Worm (Caenorhabditis elegans) whole organism, L1 larva: ENCODE measurements around the gene F29C12.6.

ENCODE experiments used
- C16A3.4 ChIP-seq: fragments of 150-350 bp; optimal IDR thresholded peaks from 2 replicates; lab custom pipeline; 2014; ENCODE audit warnings: missing biosample characterization, missing genetic modification characterization
- C34B4.2 ChIP-seq: sonication (generic microtip); optimal IDR thresholded peaks from 2 replicates; lab custom pipeline; 2017; ENCODE audit warnings: mild to moderate bottlenecking, missing genetic modification characterization, missing compliant biosample characterization
- F16B12.6 ChIP-seq: fragments of 150-350 bp; optimal IDR thresholded peaks from 2 replicates; lab custom pipeline; 2014; ENCODE audit warnings: missing biosample characterization, missing genetic modification characterization
- Y116A8C.19 ChIP-seq: sonication (generic microtip); optimal IDR thresholded peaks from 2 replicates; lab custom pipeline; 2016; ENCODE audit warnings: missing compliant biosample characterization, missing genetic modification characterization, borderline replicate concordance
- alr-1 ChIP-seq: fragments of 200-800 bp; sonication (Bioruptor generic); optimal IDR thresholded peaks from 2 replicates; lab custom pipeline; 2018; ENCODE audit warnings: borderline replicate concordance, mild to moderate bottlenecking, missing genetic modification characterization, missing compliant biosample characterization
- ama-1 ChIP-seq: fragments of 150-350 bp; optimal IDR thresholded peaks from 2 replicates; lab custom pipeline; 2014
- dpl-1 ChIP-seq, 3 experiments: fragments of 150-350 bp in 2 of 3; sonication (generic microtip) in 1 of 3; optimal IDR thresholded peaks; 2 replicates each; lab custom pipeline; 2014 to 2017; ENCODE audit warnings: missing biosample characterization in 3 of 3, missing genetic modification characterization in 3 of 3, missing genetic modification reagents in 3 of 3
- dsc-1 ChIP-seq: sonication (generic microtip); optimal IDR thresholded peaks from 2 replicates; lab custom pipeline; 2016; ENCODE audit warnings: mild to moderate bottlenecking, missing genetic modification characterization, missing compliant biosample characterization
- efl-1 ChIP-seq, 4 experiments: fragments of 150-350 bp; optimal IDR thresholded peaks in 3 of 4; peaks in 1 of 4; 1 replicate in 1 of 4; 2 replicates in 3 of 4; lab custom pipeline; 2014; ENCODE audit warnings: missing biosample characterization in 2 of 4, missing genetic modification characterization in 2 of 4, missing genetic modification reagents in 2 of 4
- efl-3 ChIP-seq: fragments of 200-800 bp; sonication (Bioruptor generic); optimal IDR thresholded peaks from 2 replicates; lab custom pipeline; 2018; ENCODE audit warnings: mild to moderate bottlenecking, missing genetic modification characterization, missing compliant biosample characterization
- elt-2 ChIP-seq: sonication (generic microtip); optimal IDR thresholded peaks from 2 replicates; lab custom pipeline; 2016; ENCODE audit warnings: missing genetic modification characterization, mild to moderate bottlenecking, inconsistent platforms, missing compliant biosample characterization, missing genetic modification reagents
- ets-5 ChIP-seq: fragments of 200-800 bp; sonication (Bioruptor generic); IDR thresholded peaks from 2 replicates; pipeline ENCODE4 v1.3.6; 2022; ENCODE audit warnings: missing genetic modification characterization, missing compliant biosample characterization
- fkh-10 ChIP-seq: sonication (generic microtip); optimal IDR thresholded peaks from 2 replicates; lab custom pipeline; 2017; ENCODE audit warnings: missing biosample characterization, missing genetic modification reagents, missing genetic modification characterization
- grh-1 ChIP-seq: fragments of 200-800 bp; sonication (Bioruptor generic); IDR thresholded peaks from 2 replicates; pipeline ENCODE4 v1.3.6; 2022; ENCODE audit warnings: missing genetic modification reagents, missing genetic modification characterization, missing compliant biosample characterization
- hlh-4 ChIP-seq: sonication (generic microtip); optimal IDR thresholded peaks from 2 replicates; lab custom pipeline; 2016; ENCODE audit warnings: mild to moderate bottlenecking, missing genetic modification characterization, missing compliant biosample characterization
- hpl-2 ChIP-seq: fragments of 150-350 bp; optimal IDR thresholded peaks from 2 replicates; lab custom pipeline; 2014; ENCODE audit warnings: missing biosample characterization, missing genetic modification reagents, missing genetic modification characterization
- isw-1 ChIP-seq: fragments of 200-800 bp; sonication (Bioruptor generic); IDR thresholded peaks from 2 replicates; pipeline ENCODE4 v1.3.6; 2022; ENCODE audit warnings: missing genetic modification characterization, missing compliant biosample characterization
- jun-1 ChIP-seq: fragments of 150-350 bp; optimal IDR thresholded peaks from 2 replicates; lab custom pipeline; 2014; ENCODE audit warnings: missing biosample characterization, missing genetic modification reagents, missing genetic modification characterization
- lin-14 ChIP-seq: fragments of 200-800 bp; sonication (Bioruptor generic); optimal IDR thresholded peaks from 2 replicates; lab custom pipeline; 2018; ENCODE audit warnings: mild to moderate bottlenecking, missing genetic modification characterization, moderate library complexity, missing compliant biosample characterization
- lin-39 ChIP-seq: fragments of 150-350 bp; optimal IDR thresholded peaks from 2 replicates; lab custom pipeline; 2014; ENCODE audit warnings: missing biosample characterization, missing genetic modification reagents, missing genetic modification characterization
- lir-3 ChIP-seq: sonication (generic microtip); optimal IDR thresholded peaks from 2 replicates; lab custom pipeline; 2016; ENCODE audit warnings: mild to moderate bottlenecking, missing genetic modification characterization, moderate library complexity, missing compliant biosample characterization; ENCODE audit not compliant: poor library complexity
- lsy-2 ChIP-seq, 2 experiments: fragments of 150-350 bp; optimal IDR thresholded peaks; 2 replicates each; lab custom pipeline; 2014; ENCODE audit warnings: missing biosample characterization in 2 of 2, missing genetic modification characterization in 2 of 2
- mab-9 ChIP-seq: fragments of 200-800 bp; sonication (Bioruptor generic); IDR thresholded peaks from 2 replicates; pipeline ENCODE4 v1.3.6; 2022; ENCODE audit warnings: missing genetic modification reagents, missing genetic modification characterization, missing compliant biosample characterization
- mef-2 ChIP-seq: fragments of 150-350 bp; optimal IDR thresholded peaks from 2 replicates; lab custom pipeline; 2014; ENCODE audit warnings: missing biosample characterization, missing genetic modification characterization
- nhr-11 ChIP-seq: fragments of 150-350 bp; optimal IDR thresholded peaks from 2 replicates; lab custom pipeline; 2014; ENCODE audit warnings: missing biosample characterization, missing genetic modification characterization
- nhr-12 ChIP-seq: sonication (generic microtip); optimal IDR thresholded peaks from 2 replicates; lab custom pipeline; 2017; ENCODE audit warnings: missing biosample characterization, missing genetic modification characterization
- nhr-28 ChIP-seq: fragments of 150-350 bp; optimal IDR thresholded peaks from 2 replicates; lab custom pipeline; 2014; ENCODE audit warnings: missing biosample characterization, missing genetic modification characterization
- nhr-71 ChIP-seq: sonication (generic microtip); optimal IDR thresholded peaks from 2 replicates; lab custom pipeline; 2016; ENCODE audit warnings: mild to moderate bottlenecking, missing genetic modification characterization, moderate library complexity, missing compliant biosample characterization
- nhr-76 ChIP-seq: sonication (generic microtip); optimal IDR thresholded peaks from 2 replicates; lab custom pipeline; 2017; ENCODE audit warnings: missing biosample characterization, missing genetic modification characterization
- nhr-85 ChIP-seq: sonication (generic microtip); peaks from one replicate; lab custom pipeline; 2016; ENCODE audit warnings: missing genetic modification characterization, inconsistent platforms, missing compliant biosample characterization
- pag-3 ChIP-seq: sonication (generic microtip); optimal IDR thresholded peaks from 2 replicates; lab custom pipeline; 2017; ENCODE audit warnings: missing genetic modification characterization, mild to moderate bottlenecking, missing compliant biosample characterization, antibody characterized with exemption, borderline replicate concordance; ENCODE audit not compliant: insufficient read depth
- pax-3 ChIP-seq: fragments of 200-800 bp; sonication (Bioruptor generic); optimal IDR thresholded peaks from 2 replicates; lab custom pipeline; 2018; ENCODE audit warnings: mild to moderate bottlenecking, missing genetic modification characterization, moderate library complexity, missing compliant biosample characterization
- rnt-1 ChIP-seq: sonication (generic microtip); optimal IDR thresholded peaks from 2 replicates; lab custom pipeline; 2016; ENCODE audit warnings: mild to moderate bottlenecking, missing genetic modification characterization, moderate library complexity, missing compliant biosample characterization
- skn-1 ChIP-seq: fragments of 150-350 bp; optimal IDR thresholded peaks from 2 replicates; lab custom pipeline; 2014; ENCODE audit warnings: missing biosample characterization, missing genetic modification characterization
- sptf-1 ChIP-seq: fragments of 150-350 bp; optimal IDR thresholded peaks from 2 replicates; lab custom pipeline; 2014; ENCODE audit warnings: missing biosample characterization, missing genetic modification characterization
- tbx-2 ChIP-seq: sonication (generic microtip); optimal IDR thresholded peaks from 2 replicates; lab custom pipeline; 2016; ENCODE audit warnings: missing genetic modification characterization, missing compliant biosample characterization
- tlp-1 ChIP-seq: fragments of 150-350 bp; optimal IDR thresholded peaks from 2 replicates; lab custom pipeline; 2014; ENCODE audit warnings: missing biosample characterization, missing genetic modification characterization
- unc-130 ChIP-seq: fragments of 150-350 bp; optimal IDR thresholded peaks from 2 replicates; lab custom pipeline; 2017; ENCODE audit warnings: missing biosample characterization, missing genetic modification characterization, inconsistent platforms
- unc-30 ChIP-seq: sonication (generic microtip); optimal IDR thresholded peaks from 2 replicates; lab custom pipeline; 2017; ENCODE audit warnings: missing biosample characterization, missing genetic modification characterization
- unc-62 ChIP-seq: fragments of 150-350 bp; optimal IDR thresholded peaks from 2 replicates; lab custom pipeline; 2014; ENCODE audit warnings: missing biosample characterization, missing genetic modification reagents, missing genetic modification characterization
- zag-1 ChIP-seq: fragments of 150-350 bp; optimal IDR thresholded peaks from 2 replicates; lab custom pipeline; 2014; ENCODE audit warnings: missing biosample characterization, missing genetic modification characterization
- zip-4 ChIP-seq: fragments of 200-800 bp; sonication (Bioruptor generic); optimal IDR thresholded peaks from 2 replicates; lab custom pipeline; 2018; ENCODE audit warnings: mild to moderate bottlenecking, missing genetic modification characterization, moderate library complexity, missing compliant biosample characterization

Gene F29C12.6

ce11 chrII:13156971-13157370, 27.3 kb downstream of the F29C12.6 start, which contains the start of the genes hpr-17 and F32A11.1 (continued):
- TF ChIP-seq fkh-10 (GFP tag; lab: Kevin White, UChicago) = peak; percentile 40
- no peak for TF ChIP-seq ets-5 (GFP tag; lab: Robert Waterston, UW)
- TF ChIP-seq hpl-2 = no peak
- peak; percentile 88 for TF ChIP-seq isw-1
- TF ChIP-seq hlh-4 (tag; lab: Kevin White, UChicago) = no peak
- peak; percentile 88 for TF ChIP-seq tbx-2
- peak; percentile 76 for TF ChIP-seq mab-9 (GFP tag; lab: Robert Waterston, UW)
- TF ChIP-seq unc-30 (tag; lab: Kevin White, UChicago) = no peak
- peak; percentile 13 for TF ChIP-seq mef-2 (tag; lab: Kevin White, UChicago)
- no peak for TF ChIP-seq unc-62 (GFP tag; lab: Kevin White, UChicago)
- TF ChIP-seq nhr-71 (tag; lab: Kevin White, UChicago) = peak; percentile 92
- TF ChIP-seq zag-1 (tag; lab: Kevin White, UChicago) = no peak
- TF ChIP-seq F16B12.6 (tag; lab: Kevin White, UChicago) = peak; percentile 74
- no peak for TF ChIP-seq sptf-1 (tag; lab: Kevin White, UChicago)
- TF ChIP-seq Y116A8C.19 (tag; lab: Kevin White, UChicago) = no peak
- TF ChIP-seq C34B4.2 (tag; lab: Kevin White, UChicago) = no peak
- TF ChIP-seq grh-1 (GFP tag; lab: Robert Waterston, UW) = peak; percentile 90
- TF ChIP-seq skn-1 (tag; lab: Kevin White, UChicago) = peak; percentile 91
- TF ChIP-seq elt-2 (tag; lab: Kevin White, UChicago) = peak; percentile 64
- TF ChIP-seq jun-1 (tag; lab: Kevin White, UChicago) = peak; percentile 79
- peak; percentile 78 for TF ChIP-seq unc-130 (tag; lab: Kevin White, UChicago)
- TF ChIP-seq zip-4 (GFP tag; lab: Kevin White, UChicago) = peak; percentile 61
- TF ChIP-seq lir-3 (tag; lab: Kevin White, UChicago) = peak; percentile 77
- TF ChIP-seq nhr-85 (tag; lab: Kevin White, UChicago) = peak; percentile 90
- TF ChIP-seq C16A3.4 (tag; lab: Kevin White, UChicago) = peak; percentile 86
- TF ChIP-seq rnt-1 = peak; percentile 96
- TF ChIP-seq tlp-1 = no peak
- no peak for TF ChIP-seq nhr-12 (tag; lab: Kevin White, UChicago)
- TF ChIP-seq dpl-1 (GFP tag; optimal IDR thresholded peaks at IDR 0.05; lab: Kevin White, UChicago) = peak; percentile 99
- TF ChIP-seq alr-1 (tag; lab: Kevin White, UChicago) = no peak
- peak; percentile 3 for TF ChIP-seq ama-1 (lab: Kevin White, UChicago)
- peak; percentile 92 to 93 for TF ChIP-seq lsy-2 (tag; optimal IDR thresholded peaks at IDR 0.05; lab: Kevin White, UChicago)
- no peak for TF ChIP-seq nhr-28 (tag; lab: Kevin White, UChicago)
- TF ChIP-seq pag-3 (tag; lab: Kevin White, UChicago) = no peak
- peak; percentile 74 for TF ChIP-seq nhr-11 (tag; lab: Kevin White, UChicago)
- TF ChIP-seq dsc-1 = peak; percentile 87
- peak; percentile 83 for TF ChIP-seq lin-14 (GFP tag; lab: Kevin White, UChicago)
- peak; percentile 70 for TF ChIP-seq pax-3
- peak; percentile 83 for TF ChIP-seq lin-39 (tag; lab: Kevin White, UChicago)
- TF ChIP-seq efl-3 (GFP tag; lab: Kevin White, UChicago) = no peak

ce11 chrII:13159869-13160268, 30.2 kb downstream of the F29C12.6 start:
- no peak for TF ChIP-seq efl-1 (optimal IDR thresholded peaks at IDR 0.05; lab: Kevin White, UChicago)
- peak in 1 of 2 experiments; percentile 91 for TF ChIP-seq efl-1 (GFP tag; optimal IDR thresholded peaks at IDR 0.05 in 1 of 2; lab: Kevin White, UChicago)
- no peak for TF ChIP-seq nhr-76
